Worm (Caenorhabditis elegans) whole organism, L4/young adult: Measurements from ENCODE around the gene egl-20.

Experiments used
- W03F9.2 ChIP-seq: fragments of 150-350 bp; optimal IDR thresholded peaks from 2 replicates; lab custom pipeline; 2014; ENCODE audit warnings: missing biosample characterization, missing genetic modification characterization
- dao-5 ChIP-seq: sonication (generic microtip); optimal IDR thresholded peaks from 2 replicates; lab custom pipeline; 2016; ENCODE audit warnings: missing genotype, missing genetic modification characterization, moderate library complexity, missing compliant biosample characterization
- him-1 ChIP-seq: sonication (generic microtip); optimal IDR thresholded peaks from 2 replicates; lab custom pipeline; 2016; ENCODE audit warnings: missing genotype, missing genetic modification reagents, missing genetic modification characterization, missing compliant biosample characterization

- no peak for TF ChIP-seq W03F9.2 (tag; lab: Kevin White, UChicago)
- TF ChIP-seq him-1 (tag; lab: Kevin White, UChicago), result no peak
- no peak for TF ChIP-seq dao-5 (tag; lab: Kevin White, UChicago)
These were observed 40.4 kb upstream of the egl-20 start, which contains the start of gene K07F5.12 for ce11 chrIV:9855712-9856111.
